Worm (Caenorhabditis elegans) whole organism, late embryonic: Measurements from ENCODE around the gene nspg-1.

ENCODE experiments used
- C08G9.2 ChIP-seq: sonication (generic microtip); optimal IDR thresholded peaks from 2 replicates; lab custom pipeline; 2016; ENCODE audit warnings: mild to moderate bottlenecking, missing genetic modification characterization, moderate library complexity, missing compliant biosample characterization
- T23F11.4 ChIP-seq: fragments of 200-800 bp; sonication (Bioruptor generic); optimal IDR thresholded peaks from 2 replicates; lab custom pipeline; 2018; ENCODE audit warnings: mild to moderate bottlenecking, missing genetic modification characterization, missing compliant biosample characterization
- ama-1 ChIP-seq: fragments of 150-350 bp; optimal IDR thresholded peaks from 2 replicates; lab custom pipeline; 2014
- ceh-22 ChIP-seq: sonication (generic microtip); optimal IDR thresholded peaks from 2 replicates; lab custom pipeline; 2017; ENCODE audit warnings: missing biosample characterization, missing genetic modification characterization
- ceh-24 ChIP-seq: sonication (generic microtip); optimal IDR thresholded peaks from 2 replicates; lab custom pipeline; 2016; ENCODE audit warnings: mild to moderate bottlenecking, missing genetic modification characterization, missing compliant biosample characterization
- ceh-30 ChIP-seq: fragments of 150-350 bp; optimal IDR thresholded peaks from 2 replicates; lab custom pipeline; 2014; ENCODE audit warnings: missing biosample characterization, missing genetic modification characterization
- ceh-31 ChIP-seq: sonication (generic microtip); optimal IDR thresholded peaks from 2 replicates; lab custom pipeline; 2016; ENCODE audit warnings: missing genetic modification characterization, missing compliant biosample characterization
- ceh-34 ChIP-seq: sonication (generic microtip); optimal IDR thresholded peaks from 2 replicates; lab custom pipeline; 2016; ENCODE audit warnings: mild to moderate bottlenecking, missing genetic modification characterization, missing compliant biosample characterization
- ceh-48 ChIP-seq: sonication (generic microtip); optimal IDR thresholded peaks from 2 replicates; lab custom pipeline; 2016; ENCODE audit warnings: missing genetic modification characterization, inconsistent platforms, missing compliant biosample characterization
- ceh-6 ChIP-seq: fragments of 200-800 bp; sonication (Bioruptor generic); optimal IDR thresholded peaks from 2 replicates; lab custom pipeline; 2018; ENCODE audit warnings: mild to moderate bottlenecking, missing genetic modification characterization, missing compliant biosample characterization
- ceh-9 ChIP-seq: sonication (generic microtip); optimal IDR thresholded peaks from 2 replicates; lab custom pipeline; 2016; ENCODE audit warnings: mild to moderate bottlenecking, missing genetic modification characterization, inconsistent platforms, missing compliant biosample characterization
- dve-1 ChIP-seq: sonication (generic microtip); optimal IDR thresholded peaks from 2 replicates; lab custom pipeline; 2017; ENCODE audit warnings: antibody characterized with exemption, mild to moderate bottlenecking, missing genetic modification characterization, missing compliant biosample characterization
- elt-2 ChIP-seq: sonication (generic microtip); optimal IDR thresholded peaks from 2 replicates; lab custom pipeline; 2016; ENCODE audit warnings: missing genetic modification reagents, missing genetic modification characterization, missing compliant biosample characterization
- ets-4 ChIP-seq: sonication (generic microtip); optimal IDR thresholded peaks from 2 replicates; lab custom pipeline; 2016; ENCODE audit warnings: missing genetic modification characterization, missing compliant biosample characterization
- eyg-1 ChIP-seq: sonication (generic microtip); optimal IDR thresholded peaks from 2 replicates; lab custom pipeline; 2016; ENCODE audit warnings: missing genotype, missing genetic modification characterization, missing compliant biosample characterization
- fax-1 ChIP-seq: sonication (generic microtip); optimal IDR thresholded peaks from 2 replicates; lab custom pipeline; 2016; ENCODE audit warnings: missing genotype, missing genetic modification characterization, missing compliant biosample characterization
- gmeb-2 ChIP-seq: sonication (generic microtip); optimal IDR thresholded peaks from 2 replicates; lab custom pipeline; 2016; ENCODE audit warnings: missing genetic modification characterization, inconsistent platforms, missing compliant biosample characterization
- hlh-13 ChIP-seq: fragments of 200-800 bp; sonication (Bioruptor generic); optimal IDR thresholded peaks from 2 replicates; lab custom pipeline; 2018; ENCODE audit warnings: mild to moderate bottlenecking, missing genetic modification characterization, missing compliant biosample characterization
- hlh-15 ChIP-seq: sonication (generic microtip); optimal IDR thresholded peaks from 2 replicates; lab custom pipeline; 2016; ENCODE audit warnings: missing genetic modification characterization, missing compliant biosample characterization
- hlh-30 ChIP-seq: sonication (generic microtip); optimal IDR thresholded peaks from 2 replicates; lab custom pipeline; 2017; ENCODE audit warnings: antibody characterized with exemption, missing genetic modification characterization, missing compliant biosample characterization; ENCODE audit not compliant: insufficient read depth
- hlh-6 ChIP-seq: sonication (generic microtip); optimal IDR thresholded peaks from 2 replicates; lab custom pipeline; 2016; ENCODE audit warnings: missing genotype, missing genetic modification characterization, missing compliant biosample characterization
- hlh-8 ChIP-seq: sonication (generic microtip); optimal IDR thresholded peaks from 2 replicates; lab custom pipeline; 2016; ENCODE audit warnings: missing genotype, missing genetic modification characterization, missing compliant biosample characterization
- lim-6 ChIP-seq: sonication (generic microtip); optimal IDR thresholded peaks from 2 replicates; lab custom pipeline; 2016; ENCODE audit warnings: missing genetic modification characterization, missing compliant biosample characterization
- lin-11 ChIP-seq: fragments of 200-800 bp; sonication (Bioruptor generic); optimal IDR thresholded peaks from 2 replicates; lab custom pipeline; 2018; ENCODE audit warnings: mild to moderate bottlenecking, missing genetic modification characterization, missing compliant biosample characterization
- madf-2 ChIP-seq: sonication (generic microtip); optimal IDR thresholded peaks from 2 replicates; lab custom pipeline; 2017; ENCODE audit warnings: missing genetic modification characterization, missing compliant biosample characterization
- mec-3 ChIP-seq: sonication (generic microtip); optimal IDR thresholded peaks from 2 replicates; lab custom pipeline; 2016; ENCODE audit warnings: borderline replicate concordance, missing genetic modification characterization, missing compliant biosample characterization
- nfya-1 ChIP-seq: sonication (generic microtip); optimal IDR thresholded peaks from 2 replicates; lab custom pipeline; 2017; ENCODE audit warnings: missing genetic modification characterization, mild to moderate bottlenecking, missing compliant biosample characterization, antibody characterized with exemption, moderate library complexity
- npax-4 ChIP-seq: sonication (generic microtip); optimal IDR thresholded peaks from 2 replicates; lab custom pipeline; 2016; ENCODE audit warnings: missing genetic modification characterization, missing compliant biosample characterization
- odd-2 ChIP-seq: sonication (generic microtip); optimal IDR thresholded peaks from 2 replicates; lab custom pipeline; 2017; ENCODE audit warnings: antibody characterized with exemption, mild to moderate bottlenecking, missing genetic modification characterization, missing compliant biosample characterization
- pag-3 ChIP-seq: sonication (generic microtip); optimal IDR thresholded peaks from 2 replicates; lab custom pipeline; 2016; ENCODE audit warnings: missing compliant biosample characterization, missing genetic modification characterization, borderline replicate concordance
- pat-9 ChIP-seq: fragments of 200-800 bp; sonication (Bioruptor generic); optimal IDR thresholded peaks from 2 replicates; lab custom pipeline; 2018; ENCODE audit warnings: mild to moderate bottlenecking, missing genetic modification characterization, moderate library complexity, missing compliant biosample characterization
- pax-1 ChIP-seq: fragments of 150-350 bp; optimal IDR thresholded peaks from 2 replicates; lab custom pipeline; 2014; ENCODE audit warnings: missing biosample characterization, missing genetic modification characterization
- pha-2 ChIP-seq: sonication (generic microtip); optimal IDR thresholded peaks from 2 replicates; lab custom pipeline; 2017; ENCODE audit warnings: mild to moderate bottlenecking, missing genetic modification characterization, missing compliant biosample characterization
- pha-4 ChIP-seq: fragments of 150-350 bp; optimal IDR thresholded peaks from 2 replicates; lab custom pipeline; 2018; ENCODE audit warnings: missing biosample characterization, missing genetic modification reagents, missing genetic modification characterization
- pqm-1 ChIP-seq: sonication (generic microtip); optimal IDR thresholded peaks from 2 replicates; lab custom pipeline; 2016; ENCODE audit warnings: missing genetic modification characterization, missing compliant biosample characterization
- ref-2 ChIP-seq: sonication (generic microtip); optimal IDR thresholded peaks from 2 replicates; lab custom pipeline; 2016; ENCODE audit warnings: missing genetic modification characterization, missing compliant biosample characterization
- rnt-1 ChIP-seq: sonication (generic microtip); optimal IDR thresholded peaks from 2 replicates; lab custom pipeline; 2016; ENCODE audit warnings: missing genetic modification characterization, missing compliant biosample characterization
- tbx-2 ChIP-seq: sonication (generic microtip); optimal IDR thresholded peaks from 2 replicates; lab custom pipeline; 2016; ENCODE audit warnings: missing genetic modification characterization, missing compliant biosample characterization
- tbx-7 ChIP-seq: sonication (generic microtip); optimal IDR thresholded peaks from 2 replicates; lab custom pipeline; 2016; ENCODE audit warnings: missing genotype, missing genetic modification characterization, missing compliant biosample characterization
- unc-3 ChIP-seq, 2 experiments: fragments of 200-800 bp in 1 of 2; sonication (Bioruptor generic) in 1 of 2; sonication (generic microtip) in 1 of 2; conservative IDR thresholded peaks in 1 of 2; optimal IDR thresholded peaks in 1 of 2; 2 replicates each; pipeline versions ENCODE4 v1.3.6 to Lab custom; 2016 to 2022; ENCODE audit warnings: missing compliant biosample characterization in 2 of 2, missing genetic modification characterization in 2 of 2, missing genetic modification reagents in 1 of 2
- unc-55 ChIP-seq: sonication (generic microtip); optimal IDR thresholded peaks from 2 replicates; lab custom pipeline; 2017; ENCODE audit warnings: missing biosample characterization, missing genetic modification reagents, missing genetic modification characterization
- unc-86 ChIP-seq: sonication (generic microtip); optimal IDR thresholded peaks from 2 replicates; lab custom pipeline; 2016; ENCODE audit warnings: missing genetic modification characterization, missing compliant biosample characterization
- zip-5 ChIP-seq: sonication (generic microtip); optimal IDR thresholded peaks from 2 replicates; lab custom pipeline; 2016; ENCODE audit warnings: missing genetic modification characterization, missing compliant biosample characterization
- ztf-16 ChIP-seq: sonication (generic microtip); optimal IDR thresholded peaks from 2 replicates; lab custom pipeline; 2017; ENCODE audit warnings: missing genetic modification characterization, missing compliant biosample characterization

nspg-1 gene

ce11 chrV:12881396-12881795, 13.5 kb upstream of the nspg-1 start:
- TF ChIP-seq T23F11.4 (GFP tag; lab: Kevin White, UChicago) (no peak), nfya-1 (tag; lab: Kevin White, UChicago) (no peak), pax-1 (tag; lab: Kevin White, UChicago) (no peak), ceh-22 (no peak), ets-4 (tag; lab: Kevin White, UChicago) (no peak), ztf-16 (tag; lab: Kevin White, UChicago) (no peak), lin-11 (tag; lab: Kevin White, UChicago) (no peak), lim-6 (tag; lab: Kevin White, UChicago) (no peak), eyg-1 (tag; lab: Kevin White, UChicago) (no peak), pqm-1 (no peak), tbx-2 (tag; lab: Kevin White, UChicago) (no peak), unc-86 (no peak), ceh-34 (tag; lab: Kevin White, UChicago) (no peak)

- TF ChIP-seq lim-6 (tag; lab: Kevin White, UChicago) (no peak), ceh-31 (no peak), rnt-1 (tag; lab: Kevin White, UChicago) (no peak), ceh-9 (tag; lab: Kevin White, UChicago) (no peak), eyg-1 (tag; lab: Kevin White, UChicago) (no peak), ref-2 (no peak), ceh-30 (tag; lab: Kevin White, UChicago) (no peak), hlh-13 (no peak), pha-2 (tag; lab: Kevin White, UChicago) (no peak), unc-55 (GFP tag; lab: Kevin White, UChicago) (no peak), npax-4 (tag; lab: Kevin White, UChicago) (no peak)
Measured at ce11 chrV:12879349-12879748, 11.5 kb upstream of the nspg-1 start.

- no peak for TF ChIP-seq ceh-48 (tag; lab: Kevin White, UChicago)
- no peak for TF ChIP-seq nfya-1 (tag; lab: Kevin White, UChicago)
- no peak for TF ChIP-seq fax-1 (tag; lab: Kevin White, UChicago)
- TF ChIP-seq pat-9 (tag; lab: Kevin White, UChicago), result no peak
- TF ChIP-seq madf-2 (tag; lab: Kevin White, UChicago), result no peak
- no peak for TF ChIP-seq unc-3 (GFP tag; conservative IDR thresholded peaks at IDR 0.05; lab: Robert Waterston, UW)
- no peak for TF ChIP-seq unc-3 (tag; optimal IDR thresholded peaks at IDR 0.05; lab: Kevin White, UChicago)
- no peak for TF ChIP-seq elt-2 (tag; lab: Kevin White, UChicago)
- TF ChIP-seq pha-2 (tag; lab: Kevin White, UChicago), result no peak
- no peak for TF ChIP-seq dve-1 (tag; lab: Kevin White, UChicago)
- no peak for TF ChIP-seq hlh-30
- no peak for TF ChIP-seq C08G9.2 (tag; lab: Kevin White, UChicago)
- TF ChIP-seq ets-4 (tag; lab: Kevin White, UChicago), result no peak
- no peak for TF ChIP-seq odd-2 (tag; lab: Kevin White, UChicago)
- no peak for TF ChIP-seq pha-4 (tag; lab: Kevin White, UChicago)
- no peak for TF ChIP-seq hlh-8 (tag; lab: Kevin White, UChicago)
- no peak for TF ChIP-seq npax-4 (tag; lab: Kevin White, UChicago)
- TF ChIP-seq hlh-15 (tag; lab: Kevin White, UChicago), result no peak
- no peak for TF ChIP-seq ama-1 (lab: Kevin White, UChicago)
- TF ChIP-seq tbx-7 (tag; lab: Kevin White, UChicago), result no peak
- TF ChIP-seq ceh-31, result no peak
Measured at ce11 chrV:12877579-12877978, 9.7 kb upstream of the nspg-1 start.

ce11 chrV:12876708-12877107, 8.8 kb upstream of the nspg-1 start:
- TF ChIP-seq madf-2 (tag; lab: Kevin White, UChicago) (no peak), hlh-6 (no peak), ceh-6 (GFP tag; lab: Kevin White, UChicago) (no peak), ceh-24 (tag; lab: Kevin White, UChicago) (no peak), pha-2 (tag; lab: Kevin White, UChicago) (no peak), tbx-7 (tag; lab: Kevin White, UChicago) (no peak), unc-3 (GFP tag; conservative IDR thresholded peaks at IDR 0.05; lab: Robert Waterston, UW) (no peak), unc-3 (tag; optimal IDR thresholded peaks at IDR 0.05; lab: Kevin White, UChicago) (no peak), zip-5 (tag; lab: Kevin White, UChicago) (no peak), pag-3 (tag; lab: Kevin White, UChicago) (no peak), lim-6 (tag; lab: Kevin White, UChicago) (no peak), ztf-16 (tag; lab: Kevin White, UChicago) (no peak), gmeb-2 (tag; lab: Kevin White, UChicago) (no peak), ref-2 (no peak), mec-3 (no peak)
